Worm (Caenorhabditis elegans): ENCODE data around the gene ire-1.

ire-1 gene

DNA sequence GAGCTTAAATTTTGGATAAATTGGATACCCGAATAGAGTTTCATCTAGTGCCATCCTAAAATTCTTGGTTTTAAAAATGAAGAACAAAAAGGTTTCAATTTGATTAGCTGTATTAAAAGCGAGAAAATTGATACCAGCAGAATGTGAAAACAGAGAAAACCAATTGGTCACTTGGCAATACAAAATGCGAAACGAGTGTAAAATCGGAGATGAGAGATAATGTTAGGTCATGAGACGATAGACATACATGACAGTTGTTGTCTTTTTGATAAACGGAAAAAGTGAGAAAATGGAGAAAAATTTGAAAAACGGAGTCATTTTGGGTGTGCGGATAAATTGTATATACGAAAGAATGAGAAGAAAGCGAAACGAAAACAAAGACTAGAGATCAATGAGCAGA lies 19.7 kb downstream of the ire-1 start, which contains the start of gene sfxn-5:
Gene sfxn-5 (minus strand): TSS at position 55 of the 400 bp plus-strand sequence.
- no peak for TF ChIP-seq mml-1 (tag; optimal IDR thresholded peaks at IDR 0.05)
- TF ChIP-seq elt-2 (tag; optimal IDR thresholded peaks at IDR 0.05): peak; percentile 17
- peak; percentile 33 for TF ChIP-seq nfya-1 (tag; optimal IDR thresholded peaks at IDR 0.05; ENCODE audit: insufficient read depth)

DNA sequence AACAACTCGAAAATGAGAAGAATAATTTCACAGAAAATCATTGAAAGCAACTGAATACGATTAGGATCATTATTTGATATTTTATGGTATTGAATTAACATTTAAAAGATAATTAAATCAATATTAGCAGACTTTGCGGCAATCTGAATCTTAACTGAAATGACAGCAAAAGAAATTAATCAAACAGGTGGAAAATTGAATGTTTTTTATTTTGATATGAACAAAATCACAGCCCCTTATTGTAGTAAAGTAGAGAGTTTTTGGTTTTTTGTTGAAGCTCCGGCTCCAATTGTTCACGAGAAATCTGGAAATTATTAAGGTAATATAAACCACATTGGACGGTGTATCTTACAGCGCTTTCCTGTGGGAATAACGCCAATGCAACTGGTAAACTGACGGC lies 22.7 kb downstream of the ire-1 start, which contains the start of gene sre-2:
Gene sre-2 (minus strand): TSS at position 101 of the 400 bp plus-strand sequence.
- TF ChIP-seq elt-1 (tag; optimal IDR thresholded peaks at IDR 0.05): no peak
- no peak for TF ChIP-seq pha-4 (tag; optimal IDR thresholded peaks at IDR 0.05)
- no peak for TF ChIP-seq daf-12 (tag; optimal IDR thresholded peaks at IDR 0.05)
- TF ChIP-seq zag-1 (tag; optimal IDR thresholded peaks at IDR 0.05): no peak
- no peak for TF ChIP-seq ama-1 (optimal IDR thresholded peaks at IDR 0.05)
- TF ChIP-seq aly-2 (tag; optimal IDR thresholded peaks at IDR 0.05): no peak
- TF ChIP-seq hmg-11 (tag; optimal IDR thresholded peaks at IDR 0.05): no peak
- TF ChIP-seq lsy-12 (tag; optimal IDR thresholded peaks at IDR 0.05): no peak
- TF ChIP-seq ceh-82 (tag; optimal IDR thresholded peaks at IDR 0.05): no peak
- TF ChIP-seq skn-1 (tag; optimal IDR thresholded peaks at IDR 0.05): no peak
- no peak for TF ChIP-seq ztf-11 (tag; optimal IDR thresholded peaks at IDR 0.05)
- no peak for TF ChIP-seq mml-1 (tag; optimal IDR thresholded peaks at IDR 0.05)
- no peak for TF ChIP-seq jun-1 (tag; optimal IDR thresholded peaks at IDR 0.05)

DNA sequence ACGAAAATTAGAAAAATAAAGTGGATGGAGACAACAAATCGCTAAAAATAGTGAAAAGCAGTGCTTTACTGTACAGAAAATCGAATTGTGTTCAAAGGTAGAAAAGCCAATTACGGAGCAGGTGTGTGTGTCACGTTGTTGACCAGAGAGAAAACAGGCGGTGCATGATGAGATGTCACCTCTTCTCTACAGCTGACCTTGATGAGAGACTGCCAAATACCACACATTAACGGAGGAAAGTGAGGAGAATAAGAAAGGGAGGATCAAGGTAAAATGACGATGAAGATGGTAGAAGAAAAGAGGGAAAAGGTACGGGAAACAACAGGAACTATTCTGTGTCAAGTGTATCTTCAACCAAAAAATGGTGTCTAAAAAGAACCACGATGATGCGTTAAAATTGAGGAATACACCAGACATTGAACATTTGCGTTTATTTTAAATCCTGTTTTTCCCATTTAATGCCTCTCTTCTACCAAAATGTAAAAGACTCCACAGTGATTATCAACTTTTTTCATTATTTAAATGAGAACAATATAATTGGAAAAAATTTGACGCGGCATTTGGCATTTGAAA lies 25.4 kb downstream of the ire-1 start:
- TF ChIP-seq nhr-25 (tag; optimal IDR thresholded peaks at IDR 0.05): peak; percentile 66
- no peak for TF ChIP-seq skn-1 (tag; optimal IDR thresholded peaks at IDR 0.05)
- peak; percentile 23 for TF ChIP-seq nhr-23 (tag; optimal IDR thresholded peaks at IDR 0.05)

DNA sequence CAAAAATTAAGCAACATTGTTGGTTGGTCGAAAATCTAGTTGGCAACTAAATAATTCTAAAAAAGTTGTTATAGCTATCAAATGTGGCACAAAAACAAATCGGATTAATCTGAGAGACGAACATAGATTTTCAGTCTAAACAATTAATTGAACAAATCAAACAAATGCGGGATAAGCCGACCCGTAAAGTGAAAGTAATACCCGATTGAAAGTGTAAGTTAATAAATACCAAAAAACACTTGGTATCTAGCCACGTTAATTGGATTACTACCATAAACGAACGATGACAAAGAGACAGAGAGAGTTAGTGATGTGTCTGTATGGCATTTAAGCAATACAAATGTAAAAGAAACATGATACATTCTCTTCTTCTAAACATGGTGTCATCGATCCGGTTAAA lies 30.8 kb downstream of the ire-1 start:
- TF ChIP-seq pha-4 (tag; optimal IDR thresholded peaks at IDR 0.05): no peak
- no peak for TF ChIP-seq nhr-43 (tag; optimal IDR thresholded peaks at IDR 0.05; ENCODE audit: poor library complexity, severe bottlenecking)
- TF ChIP-seq elt-2 (tag; optimal IDR thresholded peaks at IDR 0.05): no peak
- peak; percentile 41 for TF ChIP-seq nhr-25 (tag; optimal IDR thresholded peaks at IDR 0.05)
- TF ChIP-seq nhr-77 (tag; optimal IDR thresholded peaks at IDR 0.05): no peak

DNA sequence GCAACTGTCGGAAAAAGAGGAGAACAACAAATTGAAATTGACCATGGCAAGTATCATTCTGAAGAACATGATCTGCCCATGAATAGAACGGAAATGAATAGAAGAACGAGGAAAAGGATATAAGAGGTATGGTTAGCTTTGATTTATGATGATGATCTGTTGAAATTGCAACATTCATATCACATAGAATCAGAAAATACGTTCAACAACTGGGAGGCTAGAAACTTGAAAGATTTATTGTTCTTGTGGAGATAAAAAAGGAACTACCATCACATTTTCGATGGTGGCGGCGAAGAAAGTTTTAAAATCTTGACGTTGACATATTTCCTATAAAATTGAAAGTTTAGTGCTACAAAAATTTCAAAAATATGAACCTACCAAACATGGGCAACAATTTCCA lies 31.4 kb downstream of the ire-1 start:
- TF ChIP-seq lsy-12 (tag; optimal IDR thresholded peaks at IDR 0.05) (no peak), ceh-82 (tag; optimal IDR thresholded peaks at IDR 0.05) (no peak), eor-1 (tag; optimal IDR thresholded peaks at IDR 0.05) (no peak), pha-4 (tag; optimal IDR thresholded peaks at IDR 0.05) (no peak), egl-5 (tag; optimal IDR thresholded peaks at IDR 0.05) (no peak), nhr-11 (tag; optimal IDR thresholded peaks at IDR 0.05) (no peak), sea-2 (GFP tag; optimal IDR thresholded peaks at IDR 0.05) (no peak), elt-2 (tag; optimal IDR thresholded peaks at IDR 0.05) (no peak), pqm-1 (tag; optimal IDR thresholded peaks at IDR 0.05) (no peak)

DNA sequence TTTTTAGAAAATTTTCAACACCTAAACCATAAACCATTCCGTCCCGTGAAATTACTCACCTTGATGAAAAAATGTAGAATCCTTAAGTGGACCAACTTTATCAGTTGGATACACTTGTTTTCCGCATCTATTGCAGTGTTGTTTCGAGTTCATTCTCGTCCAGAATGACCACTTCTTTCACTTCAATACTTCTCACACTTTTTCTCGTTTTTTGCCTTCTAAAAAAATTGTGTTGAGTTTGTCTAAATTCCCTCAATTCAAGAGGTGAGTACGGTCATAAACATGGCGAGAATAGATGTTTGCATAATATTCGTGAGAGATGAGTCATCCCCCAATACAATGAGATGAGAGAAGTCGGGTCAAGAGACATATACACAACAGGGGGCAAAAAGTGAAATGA lies 32.2 kb downstream of the ire-1 start, which contains the start of gene ltd-1:
Gene ltd-1 (minus strand): TSS at position 218 of the 400 bp plus-strand sequence.
- TF ChIP-seq ceh-16 (tag; optimal IDR thresholded peaks at IDR 0.05): no peak
- TF ChIP-seq nhr-11 (tag; optimal IDR thresholded peaks at IDR 0.05): no peak
- no peak for TF ChIP-seq lsy-12 (tag; optimal IDR thresholded peaks at IDR 0.05)
- no peak for TF ChIP-seq nhr-76 (tag; optimal IDR thresholded peaks at IDR 0.05)
- no peak for TF ChIP-seq fkh-2 (tag; optimal IDR thresholded peaks at IDR 0.05)
- no peak for TF ChIP-seq pha-4 (tag; optimal IDR thresholded peaks at IDR 0.05)
- TF ChIP-seq R02D3.7 (tag; optimal IDR thresholded peaks at IDR 0.05): no peak
- no peak for TF ChIP-seq pqm-1 (tag; optimal IDR thresholded peaks at IDR 0.05)
- TF ChIP-seq fos-1 (tag; optimal IDR thresholded peaks at IDR 0.05): no peak

DNA sequence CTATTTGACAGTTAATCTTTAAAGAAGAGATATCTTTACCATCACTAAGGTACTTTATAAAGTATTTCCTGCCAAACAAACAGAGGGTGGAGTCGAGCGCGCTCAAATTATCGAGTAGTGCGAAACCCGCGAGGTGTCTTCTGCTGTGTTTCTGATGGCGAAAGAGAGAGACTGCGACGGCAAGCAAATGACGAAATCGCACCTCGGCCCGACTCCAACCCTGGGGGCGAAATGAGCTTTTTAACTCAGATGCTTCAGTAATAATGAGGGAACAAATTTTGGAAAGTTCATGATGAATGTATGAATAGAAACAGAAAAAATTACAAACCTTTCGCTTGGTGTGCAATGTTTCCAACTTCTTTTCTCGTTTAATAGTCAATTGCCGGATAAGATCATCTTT lies 33.2 kb downstream of the ire-1 start:
- TF ChIP-seq ztf-11 (tag; optimal IDR thresholded peaks at IDR 0.05): no peak
- TF ChIP-seq fkh-2 (tag; optimal IDR thresholded peaks at IDR 0.05): no peak
- TF ChIP-seq unc-39 (tag; optimal IDR thresholded peaks at IDR 0.05): no peak
- peak; percentile 41 for TF ChIP-seq nhr-23 (tag; optimal IDR thresholded peaks at IDR 0.05)
- TF ChIP-seq snpc-4 (tag; optimal IDR thresholded peaks at IDR 0.05): peak; percentile 98
- no peak for TF ChIP-seq eor-1 (tag; optimal IDR thresholded peaks at IDR 0.05)
- TF ChIP-seq unc-62 (GFP tag; optimal IDR thresholded peaks at IDR 0.05): no peak
- TF ChIP-seq ztf-4 (tag; optimal IDR thresholded peaks at IDR 0.05): no peak
- peak; percentile 88 for TF ChIP-seq ama-1 (optimal IDR thresholded peaks at IDR 0.05)
- no peak for TF ChIP-seq mdl-1 (tag; optimal IDR thresholded peaks at IDR 0.05)
- TF ChIP-seq elt-1 (tag; optimal IDR thresholded peaks at IDR 0.05): no peak
- TF ChIP-seq nhr-25 (tag; optimal IDR thresholded peaks at IDR 0.05): peak; percentile 71
- no peak for TF ChIP-seq daf-12 (tag; optimal IDR thresholded peaks at IDR 0.05)
- TF ChIP-seq hmg-11 (tag; optimal IDR thresholded peaks at IDR 0.05): no peak
- peak; percentile 69 for TF ChIP-seq nfya-1 (tag; optimal IDR thresholded peaks at IDR 0.05; ENCODE audit: insufficient read depth)
- TF ChIP-seq lsy-12 (tag; optimal IDR thresholded peaks at IDR 0.05): peak; percentile 31
- no peak for TF ChIP-seq sea-2 (GFP tag; optimal IDR thresholded peaks at IDR 0.05)
- TF ChIP-seq nhr-237 (tag; optimal IDR thresholded peaks at IDR 0.05): no peak
- TF ChIP-seq nhr-76 (tag; optimal IDR thresholded peaks at IDR 0.05): no peak
- TF ChIP-seq lin-15B (tag; optimal IDR thresholded peaks at IDR 0.05): peak; percentile 54
- no peak for TF ChIP-seq egl-5 (tag; optimal IDR thresholded peaks at IDR 0.05)
- no peak for TF ChIP-seq nhr-28 (tag; optimal IDR thresholded peaks at IDR 0.05)
- TF ChIP-seq lin-39 (tag; optimal IDR thresholded peaks at IDR 0.05): peak; percentile 76
- TF ChIP-seq egl-27 (tag; optimal IDR thresholded peaks at IDR 0.05): no peak

Data from whole organism, L3 larva.